Fruit fly (Drosophila melanogaster) whole organism, pupa: ENCODE measurements around the gene PlexA.

ENCODE experiments used
- CG10348 ChIP-seq: fragments of 200-800 bp; sonication (Bioruptor generic); IDR thresholded peaks from 2 replicates; pipeline ENCODE4 v1.3.6; 2022; ENCODE audit warnings: missing biosample characterization, missing genetic modification characterization
- CG13204 ChIP-seq: fragments of 200-800 bp; sonication (Bioruptor generic); optimal IDR thresholded peaks from 2 replicates; lab custom pipeline; 2018; ENCODE audit warnings: missing biosample characterization, mild to moderate bottlenecking, missing genetic modification characterization, moderate library complexity
- CG14655 ChIP-seq: fragments of 200-800 bp; sonication (Bioruptor generic); optimal IDR thresholded peaks from 3 replicates; lab custom pipeline; 2017; ENCODE audit warnings: mild to moderate bottlenecking, missing biosample characterization, missing genetic modification reagents, missing genetic modification characterization
- CG32121 ChIP-seq: fragments of 200-800 bp; sonication (Bioruptor generic); IDR thresholded peaks from 2 replicates; pipeline ENCODE4 v1.3.6; 2022; ENCODE audit warnings: missing biosample characterization, missing genetic modification characterization
- CG34367 ChIP-seq: fragments of 200-800 bp; sonication (Bioruptor generic); optimal IDR thresholded peaks from 2 replicates; lab custom pipeline; 2018; ENCODE audit warnings: missing biosample characterization, mild to moderate bottlenecking, missing genetic modification characterization
- CG8301 ChIP-seq: fragments of 200-800 bp; sonication (Bioruptor generic); optimal IDR thresholded peaks from 2 replicates; lab custom pipeline; 2018; ENCODE audit warnings: missing biosample characterization, mild to moderate bottlenecking, missing genetic modification characterization
- CG9948 ChIP-seq: fragments of 200-800 bp; sonication (Bioruptor generic); optimal IDR thresholded peaks from 2 replicates; lab custom pipeline; 2018; ENCODE audit warnings: missing biosample characterization, mild to moderate bottlenecking, missing genetic modification characterization, moderate library complexity
- EcR ChIP-seq: fragments of 200-800 bp; sonication (Bioruptor generic); optimal IDR thresholded peaks from 3 replicates; lab custom pipeline; 2019; ENCODE audit warnings: missing biosample characterization, missing genetic modification characterization, mild to moderate bottlenecking, moderate library complexity, missing genetic modification reagents
- gl ChIP-seq: fragments of 200-800 bp; sonication (Bioruptor generic); optimal IDR thresholded peaks from 2 replicates; lab custom pipeline; 2018; ENCODE audit warnings: missing biosample characterization, mild to moderate bottlenecking, missing genetic modification characterization

DNA sequence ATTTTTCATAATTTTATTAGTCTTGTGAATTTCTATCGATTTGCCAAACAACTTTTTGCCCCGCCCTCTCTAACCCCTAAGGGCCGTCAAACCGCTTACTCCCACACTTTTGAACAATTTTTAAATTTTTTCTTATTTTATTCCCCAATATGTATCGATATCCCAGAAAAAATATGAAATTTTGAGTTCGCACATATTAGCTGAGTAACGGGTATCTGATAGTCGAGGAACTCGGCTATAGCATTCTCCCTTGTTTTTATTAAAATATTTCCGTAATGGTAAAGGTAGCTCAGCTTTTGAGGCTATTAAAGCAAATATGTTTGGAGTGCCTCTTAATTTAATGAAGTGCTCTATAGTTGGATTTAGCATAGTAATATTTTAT, 46.4 kb downstream of the PlexA start:
- TF ChIP-seq EcR (no peak), CG9948 (tag; lab: Kevin White, UChicago) (no peak), CG8301 (tag; lab: Kevin White, UChicago) (no peak), CG14655 (GFP tag; lab: Kevin White, UChicago) (no peak), CG34367 (no peak), CG13204 (GFP tag; lab: Kevin White, UChicago) (no peak), CG10348 (GFP tag; lab: Robert Waterston, UW) (no peak), gl (tag; lab: Kevin White, UChicago) (no peak), CG32121 (GFP tag; lab: Robert Waterston, UW) (no peak)
